Worm (Caenorhabditis elegans): ENCODE results near the gene clec-216.

- TF ChIP-seq nhr-85 (tag) (no peak), nhr-77 (tag; optimal IDR thresholded peaks at IDR 0.05) (no peak), fos-1 (tag; optimal IDR thresholded peaks at IDR 0.05) (no peak), hlh-4 (tag; optimal IDR thresholded peaks at IDR 0.05) (no peak), ztf-11 (tag; optimal IDR thresholded peaks at IDR 0.05) (no peak), sox-4 (tag; optimal IDR thresholded peaks at IDR 0.05) (no peak), aha-1 (tag; optimal IDR thresholded peaks at IDR 0.05) (no peak), skn-1 (tag; optimal IDR thresholded peaks at IDR 0.05) (no peak), vab-15 (tag; optimal IDR thresholded peaks at IDR 0.05) (no peak), alr-1 (tag; optimal IDR thresholded peaks at IDR 0.05; ENCODE audit: borderline replicate concordance) (no peak)
Observed at ce11 chrV:7904389-7904788, 48.4 kb downstream of the clec-216 start.
